Comparison of ENCODE assay signal across 4 worm cellular contexts in genomic region chrIII:5096741-5097140, ce11.
TF ChIP-seq lines count a peak whose summit lies in the region.

No protein-coding gene starts in this region.

TF ChIP-seq in whole organism, L1 larva, 84 proteins besides CTCF, POLR2A, EP300 and RAD21 (continues in another document):
- no peak for TF ChIP-seq unc-30 (tag; optimal IDR thresholded peaks at IDR 0.05; lab: Kevin White, UChicago)
- no peak for TF ChIP-seq zip-4 (GFP tag; optimal IDR thresholded peaks at IDR 0.05; lab: Kevin White, UChicago)
- TF ChIP-seq grh-1 (GFP tag; IDR thresholded peaks at IDR 0.05; lab: Robert Waterston, UW): no peak
- TF ChIP-seq Y116A8C.19 (tag; optimal IDR thresholded peaks at IDR 0.05; lab: Kevin White, UChicago; ENCODE audit: borderline replicate concordance): no peak
- TF ChIP-seq isw-1 (GFP tag; IDR thresholded peaks at IDR 0.05; lab: Robert Waterston, UW): no peak
- no peak for TF ChIP-seq C16A3.4 (tag; optimal IDR thresholded peaks at IDR 0.05; lab: Kevin White, UChicago)
- TF ChIP-seq sptf-1 (tag; optimal IDR thresholded peaks at IDR 0.05; lab: Kevin White, UChicago): no peak
- TF ChIP-seq nhr-237 (tag; optimal IDR thresholded peaks at IDR 0.05; lab: Kevin White, UChicago): no peak
- peak; percentile 13 for TF ChIP-seq snu-23 (GFP tag; optimal IDR thresholded peaks at IDR 0.05; lab: Kevin White, UChicago)
- no peak for TF ChIP-seq aly-2 (tag; optimal IDR thresholded peaks at IDR 0.05; lab: Kevin White, UChicago)
- TF ChIP-seq nhr-11 (tag; optimal IDR thresholded peaks at IDR 0.05; lab: Kevin White, UChicago): no peak
- peak; percentile 30 for TF ChIP-seq nhr-19 (GFP tag; conservative IDR thresholded peaks at IDR 0.05; lab: Robert Waterston, UW)
- no peak for TF ChIP-seq lin-15B (tag; optimal IDR thresholded peaks at IDR 0.05; lab: Kevin White, UChicago)
- no peak for TF ChIP-seq ceh-90 (tag; optimal IDR thresholded peaks at IDR 0.05; lab: Kevin White, UChicago)
- no peak for TF ChIP-seq lin-35 (GFP tag; optimal IDR thresholded peaks at IDR 0.05; lab: Kevin White, UChicago)
- TF ChIP-seq nhr-12 (tag; optimal IDR thresholded peaks at IDR 0.05; lab: Kevin White, UChicago): no peak
- TF ChIP-seq efl-3 (GFP tag; optimal IDR thresholded peaks at IDR 0.05; lab: Kevin White, UChicago): no peak
- TF ChIP-seq fkh-4 (tag; optimal IDR thresholded peaks at IDR 0.05; lab: Kevin White, UChicago; ENCODE audit: borderline replicate concordance): no peak
- TF ChIP-seq ztf-11 (tag; optimal IDR thresholded peaks at IDR 0.05; lab: Kevin White, UChicago): no peak
- TF ChIP-seq nhr-20 (tag; optimal IDR thresholded peaks at IDR 0.05; lab: Kevin White, UChicago): peak; percentile 67
- TF ChIP-seq nhr-76 (tag; optimal IDR thresholded peaks at IDR 0.05; lab: Kevin White, UChicago): no peak
- no peak for TF ChIP-seq ztf-4 (tag; optimal IDR thresholded peaks at IDR 0.05; lab: Kevin White, UChicago)
- TF ChIP-seq nhr-71 (tag; optimal IDR thresholded peaks at IDR 0.05; lab: Kevin White, UChicago): peak; percentile 43
- TF ChIP-seq elt-3 (tag; optimal IDR thresholded peaks at IDR 0.05; lab: Kevin White, UChicago): peak in 5 of 6 experiments; percentile 55 to 87 (median 82)

TF ChIP-seq in whole organism, L2 larva, 48 proteins besides CTCF, POLR2A, EP300 and RAD21:
- peak; percentile 94 for TF ChIP-seq sma-9 (GFP tag; optimal IDR thresholded peaks at IDR 0.05; lab: Kevin White, UChicago)
- no peak for TF ChIP-seq sma-9 (tag; optimal IDR thresholded peaks at IDR 0.05; lab: Kevin White, UChicago)
- peak; percentile 5 for TF ChIP-seq crh-2 (tag; optimal IDR thresholded peaks at IDR 0.05; lab: Kevin White, UChicago)
- peak; percentile 82 for TF ChIP-seq nhr-21 (tag; optimal IDR thresholded peaks at IDR 0.05; lab: Kevin White, UChicago)
- peak in 1 of 2 experiments; percentile 1 for TF ChIP-seq lsy-2 (tag; optimal IDR thresholded peaks at IDR 0.05; lab: Kevin White, UChicago)
- TF ChIP-seq mdl-1 (tag; optimal IDR thresholded peaks at IDR 0.05; lab: Kevin White, UChicago): peak in 1 of 2 experiments; percentile 33
- peak; percentile 17 for TF ChIP-seq fos-1 (tag; optimal IDR thresholded peaks at IDR 0.05; lab: Kevin White, UChicago)
- no peak for TF ChIP-seq mbf-1 (tag; optimal IDR thresholded peaks at IDR 0.05; lab: Kevin White, UChicago)
- peak; percentile 46 for TF ChIP-seq blmp-1 (tag; optimal IDR thresholded peaks at IDR 0.05; lab: Kevin White, UChicago; ENCODE audit: insufficient read depth)
- no peak for TF ChIP-seq C34F6.9 (tag; optimal IDR thresholded peaks at IDR 0.05; lab: Kevin White, UChicago)

TF ChIP-seq in whole organism, L3 larva, 47 proteins besides CTCF, POLR2A, EP300 and RAD21:
- TF ChIP-seq nhr-25 (tag; optimal IDR thresholded peaks at IDR 0.05; lab: Kevin White, UChicago) (peak; percentile 32), egl-5 (tag; optimal IDR thresholded peaks at IDR 0.05; lab: Kevin White, UChicago) (no peak), ztf-11 (tag; optimal IDR thresholded peaks at IDR 0.05; lab: Kevin White, UChicago) (no peak), lsy-12 (tag; optimal IDR thresholded peaks at IDR 0.05; lab: Kevin White, UChicago) (no peak), lin-15B (tag; optimal IDR thresholded peaks at IDR 0.05; lab: Kevin White, UChicago) (no peak), snpc-4 (tag; optimal IDR thresholded peaks at IDR 0.05; lab: Kevin White, UChicago) (no peak), unc-39 (tag; optimal IDR thresholded peaks at IDR 0.05; lab: Kevin White, UChicago) (no peak), fos-1 (tag; optimal IDR thresholded peaks at IDR 0.05; lab: Kevin White, UChicago) (no peak), jun-1 (tag; optimal IDR thresholded peaks at IDR 0.05; lab: Kevin White, UChicago) (no peak), nhr-23 (tag; optimal IDR thresholded peaks at IDR 0.05; lab: Kevin White, UChicago) (peak; percentile 75), aly-2 (tag; optimal IDR thresholded peaks at IDR 0.05; lab: Kevin White, UChicago) (no peak), elt-1 (tag; optimal IDR thresholded peaks at IDR 0.05; lab: Kevin White, UChicago) (no peak), pqm-1 (tag; optimal IDR thresholded peaks at IDR 0.05; lab: Kevin White, UChicago) (no peak), elt-3 (tag; optimal IDR thresholded peaks at IDR 0.05; lab: Kevin White, UChicago) (peak; percentile 46 to 70 (median 48)), daf-12 (tag; optimal IDR thresholded peaks at IDR 0.05; lab: Kevin White, UChicago) (no peak), hmg-11 (tag; optimal IDR thresholded peaks at IDR 0.05; lab: Kevin White, UChicago) (no peak), ceh-82 (tag; optimal IDR thresholded peaks at IDR 0.05; lab: Kevin White, UChicago) (no peak), ama-1 (optimal IDR thresholded peaks at IDR 0.05; lab: Kevin White, UChicago) (no peak), sea-2 (GFP tag; optimal IDR thresholded peaks at IDR 0.05; lab: Kevin White, UChicago) (no peak), ZK546.5 (tag; optimal IDR thresholded peaks at IDR 0.05; lab: Kevin White, UChicago) (no peak), tbx-2 (tag; optimal IDR thresholded peaks at IDR 0.05; lab: Kevin White, UChicago) (no peak), nhr-43 (tag; optimal IDR thresholded peaks at IDR 0.05; lab: Kevin White, UChicago; ENCODE audit: poor library complexity, severe bottlenecking) (peak; percentile 89), nhr-12 (tag; optimal IDR thresholded peaks at IDR 0.05; lab: Kevin White, UChicago) (no peak), fkh-10 (GFP tag; optimal IDR thresholded peaks at IDR 0.05; lab: Kevin White, UChicago) (no peak), skn-1 (tag; optimal IDR thresholded peaks at IDR 0.05; lab: Kevin White, UChicago) (no peak), ceh-9 (tag; optimal IDR thresholded peaks at IDR 0.05; lab: Kevin White, UChicago) (no peak)
TF ChIP-seq in whole organism, L3 larva: peak in this region for 4.

TF ChIP-seq in whole organism, L4 larva, 104 proteins besides CTCF, POLR2A, EP300 and RAD21:
- TF ChIP-seq mdl-1 (tag; optimal IDR thresholded peaks at IDR 0.05; lab: Kevin White, UChicago) (peak in 1 of 2 experiments; percentile 69), F37D6.2 (tag; optimal IDR thresholded peaks at IDR 0.05; lab: Kevin White, UChicago) (no peak), ceh-20 (GFP tag; IDR thresholded peaks at IDR 0.05; lab: Robert Waterston, UW) (0 out of 2 replicates have a peak, but pooled peaks have one; percentile 10), ceh-82 (tag; optimal IDR thresholded peaks at IDR 0.05; lab: Kevin White, UChicago) (no peak), dmd-6 (GFP tag; IDR thresholded peaks at IDR 0.05; lab: Robert Waterston, UW) (peak; percentile 40), nhr-48 (tag; optimal IDR thresholded peaks at IDR 0.05; lab: Kevin White, UChicago) (peak; percentile 48), mxl-3 (GFP tag; optimal IDR thresholded peaks at IDR 0.05; lab: Kevin White, UChicago) (peak; percentile 85), hlh-11 (tag; optimal IDR thresholded peaks at IDR 0.05; lab: Kevin White, UChicago) (peak; percentile 35), hlh-30 (tag; optimal IDR thresholded peaks at IDR 0.05; lab: Kevin White, UChicago; ENCODE audit: insufficient read depth) (peak; percentile 7), nhr-28 (tag; optimal IDR thresholded peaks at IDR 0.05; lab: Kevin White, UChicago) (peak; percentile 63)
TF ChIP-seq in whole organism, L4 larva: peak in this region for 8.

Comparison
In these comparisons a context has a peak if more than half of its experiments do, and no peak if none do; other contexts are left out.
1. Of the 29 proteins assayed by ChIP-seq in both whole organism, L4 larva and whole organism, L1 larva: peak only in whole organism, L4 larva: nhr-28; only in whole organism, L1 larva: none; in both: none; in neither: 27; mixed calls (peak in some experiments, not most) for 1.